Fruit fly (Drosophila melanogaster) whole organism, embryonic: ENCODE data around the gene CG32369.
A peak's percentile ranks its signal among the peaks of the same experiment; 100 is the strongest.

Experiments used
- Atf3 ChIP-seq: fragments of 200-800 bp; sonication (Bioruptor generic); optimal IDR thresholded peaks from 3 replicates; lab custom pipeline; 2016; ENCODE audit warnings: missing biosample characterization, missing genetic modification characterization
- CG10267 ChIP-seq: fragments of 200-800 bp; sonication (Bioruptor generic); optimal IDR thresholded peaks from 2 replicates; lab custom pipeline; 2018; ENCODE audit warnings: missing biosample characterization, mild to moderate bottlenecking, missing genetic modification characterization, moderate library complexity
- CG11085 ChIP-seq: fragments of 200-800 bp; sonication (Bioruptor generic); IDR thresholded peaks from 2 replicates; pipeline ENCODE4 v1.3.6; 2022; ENCODE audit warnings: missing biosample characterization, missing genetic modification characterization
- CG11398 ChIP-seq: fragments of 200-800 bp; sonication (Bioruptor generic); optimal IDR thresholded peaks from 2 replicates; lab custom pipeline; 2016; ENCODE audit warnings: missing biosample characterization, missing genetic modification characterization
- CG11504 ChIP-seq: fragments of 200-800 bp; sonication (Bioruptor generic); optimal IDR thresholded peaks from 3 replicates; lab custom pipeline; 2019; ENCODE audit warnings: missing biosample characterization, mild to moderate bottlenecking, missing genetic modification characterization, moderate library complexity
- CG11695 ChIP-seq: fragments of 200-800 bp; sonication (Bioruptor generic); IDR thresholded peaks from 3 replicates; pipeline ENCODE4 v1.3.6; 2022; ENCODE audit warnings: missing biosample characterization, missing genetic modification characterization
- CG1233 ChIP-seq: fragments of 200-800 bp; sonication (Bioruptor generic); optimal IDR thresholded peaks from 4 replicates; lab custom pipeline; 2018; ENCODE audit warnings: missing biosample characterization, mild to moderate bottlenecking, missing genetic modification characterization
- CG13123 ChIP-seq: fragments of 200-800 bp; sonication (Bioruptor generic); optimal IDR thresholded peaks from 2 replicates; lab custom pipeline; 2016; ENCODE audit warnings: missing biosample characterization, missing genetic modification characterization
- CG13624 ChIP-seq: fragments of 200-800 bp; sonication (Bioruptor generic); optimal IDR thresholded peaks from 2 replicates; lab custom pipeline; 2016; ENCODE audit warnings: missing biosample characterization, missing genetic modification characterization
- CG14014 ChIP-seq: fragments of 200-800 bp; sonication (Bioruptor generic); IDR thresholded peaks from 2 replicates; pipeline ENCODE4 v1.3.6; 2022; ENCODE audit warnings: missing biosample characterization, missing genetic modification characterization
- CG15696 ChIP-seq: fragments of 200-800 bp; sonication (Bioruptor generic); optimal IDR thresholded peaks from 2 replicates; lab custom pipeline; 2019; ENCODE audit warnings: missing biosample characterization, mild to moderate bottlenecking, missing genetic modification characterization, moderate library complexity
- CG17328 ChIP-seq: fragments of 200-800 bp; sonication (Bioruptor generic); IDR thresholded peaks from 2 replicates; pipeline ENCODE4 v1.3.6; 2022; ENCODE audit warnings: missing biosample characterization, missing genetic modification characterization
- CG32532 ChIP-seq: fragments of 200-800 bp; sonication (Bioruptor generic); IDR thresholded peaks from 2 replicates; pipeline ENCODE4 v1.3.6; 2022; ENCODE audit warnings: missing biosample characterization, missing genetic modification characterization
- CG33213 ChIP-seq: fragments of 200-800 bp; sonication (Bioruptor generic); optimal IDR thresholded peaks from 3 replicates; lab custom pipeline; 2016; ENCODE audit warnings: missing biosample characterization, missing genetic modification characterization
- CG5953 ChIP-seq: fragments of 200-800 bp; sonication (Bioruptor generic); IDR thresholded peaks from 2 replicates; pipeline ENCODE4 v1.3.6; 2022; ENCODE audit warnings: missing biosample characterization, missing genetic modification characterization
- CG6175 ChIP-seq: fragments of 200-800 bp; sonication (Bioruptor generic); IDR thresholded peaks from 3 replicates; pipeline ENCODE4 v1.3.6; 2022; ENCODE audit warnings: missing biosample characterization, missing genetic modification characterization
- CG6791 ChIP-seq: fragments of 200-800 bp; sonication (Bioruptor generic); IDR thresholded peaks from 3 replicates; pipeline ENCODE4 v1.3.6; 2022; ENCODE audit warnings: missing biosample characterization, missing genetic modification characterization; ENCODE audit not compliant: partially characterized antibody
- CG8359 ChIP-seq: fragments of 200-800 bp; sonication (Bioruptor generic); optimal IDR thresholded peaks from 2 replicates; lab custom pipeline; 2017; ENCODE audit warnings: missing biosample characterization, mild to moderate bottlenecking, missing genetic modification characterization, borderline replicate concordance
- Camta ChIP-seq: fragments of 200-800 bp; sonication (Bioruptor generic); optimal IDR thresholded peaks from 2 replicates; lab custom pipeline; 2016; ENCODE audit warnings: missing biosample characterization, missing genetic modification characterization
- CrebB ChIP-seq: fragments of 200-800 bp; sonication (Bioruptor generic); optimal IDR thresholded peaks from 3 replicates; lab custom pipeline; 2018; ENCODE audit warnings: missing biosample characterization, mild to moderate bottlenecking, missing genetic modification characterization
- Dip3 ChIP-seq: fragments of 200-800 bp; sonication (Bioruptor generic); optimal IDR thresholded peaks from 3 replicates; lab custom pipeline; 2016; ENCODE audit warnings: missing biosample characterization, missing genetic modification characterization
- ERR ChIP-seq: fragments of 200-800 bp; sonication (Bioruptor generic); optimal IDR thresholded peaks from 2 replicates; lab custom pipeline; 2016; ENCODE audit warnings: missing biosample characterization, missing genetic modification characterization
- Ets97D ChIP-seq: fragments of 200-800 bp; sonication (Bioruptor generic); optimal IDR thresholded peaks from 3 replicates; lab custom pipeline; 2016; ENCODE audit warnings: missing biosample characterization, missing genetic modification characterization
- H15 ChIP-seq: fragments of 200-800 bp; sonication (Bioruptor generic); IDR thresholded peaks from 3 replicates; pipeline ENCODE4 v1.3.6; 2022; ENCODE audit warnings: missing biosample characterization, missing genetic modification characterization
- HLHmδ ChIP-seq: fragments of 200-800 bp; sonication (Bioruptor generic); optimal IDR thresholded peaks from 2 replicates; lab custom pipeline; 2018; ENCODE audit warnings: missing biosample characterization, mild to moderate bottlenecking, missing genetic modification characterization, moderate library complexity
- Hand ChIP-seq: fragments of 200-800 bp; sonication (Bioruptor generic); optimal IDR thresholded peaks from 2 replicates; lab custom pipeline; 2017; ENCODE audit warnings: mild to moderate bottlenecking, missing biosample characterization, missing genetic modification reagents, missing genetic modification characterization
- Hmr ChIP-seq: fragments of 200-800 bp; sonication (Bioruptor generic); optimal IDR thresholded peaks from 3 replicates; lab custom pipeline; 2017; ENCODE audit warnings: mild to moderate bottlenecking, missing biosample characterization, missing genetic modification reagents, missing genetic modification characterization
- Myb ChIP-seq: fragments of 200-800 bp; sonication (Bioruptor generic); optimal IDR thresholded peaks from 2 replicates; lab custom pipeline; 2016; ENCODE audit warnings: missing biosample characterization, missing genetic modification characterization
- Optix ChIP-seq: fragments of 200-800 bp; sonication (Bioruptor generic); IDR thresholded peaks from 3 replicates; pipeline ENCODE4 v1.3.6; 2022; ENCODE audit warnings: missing biosample characterization, missing genetic modification characterization
- Rfx ChIP-seq: fragments of 200-800 bp; sonication (Bioruptor generic); IDR thresholded peaks from 2 replicates; pipeline ENCODE4 v1.3.6; 2022; ENCODE audit warnings: missing biosample characterization, missing genetic modification characterization
- Tbp ChIP-seq: fragments of >200 bp; optimal IDR thresholded peaks from 2 replicates; lab custom pipeline; 2018; ENCODE audit warnings: missing biosample characterization, missing genetic modification characterization
- Trl ChIP-seq, 3 experiments: fragments of >200 bp in 2 of 3; fragments of 200-800 bp in 1 of 3; sonication (Bioruptor generic) in 1 of 3; optimal IDR thresholded peaks; 2 replicates in 1 of 3; 3 replicates in 2 of 3; lab custom pipeline; 2016 to 2017; ENCODE audit warnings: missing biosample characterization in 1 of 3, missing genetic modification characterization in 1 of 3
- amos ChIP-seq: fragments of 200-800 bp; sonication (Bioruptor generic); IDR thresholded peaks from 2 replicates; pipeline ENCODE4 v1.3.6; 2022; ENCODE audit warnings: missing biosample characterization, missing genetic modification characterization; ENCODE audit not compliant: partially characterized antibody
- ase ChIP-seq: fragments of 200-800 bp; sonication (Bioruptor generic); IDR thresholded peaks from 3 replicates; pipeline ENCODE4 v1.3.6; 2022; ENCODE audit warnings: missing biosample characterization, missing genetic modification characterization
- bab2 ChIP-seq: fragments of 200-800 bp; sonication (Bioruptor generic); optimal IDR thresholded peaks from 2 replicates; lab custom pipeline; 2016; ENCODE audit warnings: missing biosample characterization, missing genetic modification characterization
- bigmax ChIP-seq: fragments of 200-800 bp; sonication (Bioruptor generic); optimal IDR thresholded peaks from 2 replicates; lab custom pipeline; 2018; ENCODE audit warnings: missing biosample characterization, mild to moderate bottlenecking, missing genetic modification characterization
- chif ChIP-seq, 2 experiments: fragments of 200-800 bp; sonication (Bioruptor generic); optimal IDR thresholded peaks; 3 replicates each; lab custom pipeline; 2016; ENCODE audit warnings: missing biosample characterization in 2 of 2, missing genetic modification characterization in 2 of 2
- emc ChIP-seq: fragments of 200-800 bp; sonication (Bioruptor generic); optimal IDR thresholded peaks from 2 replicates; lab custom pipeline; 2016; ENCODE audit warnings: missing biosample characterization, missing genetic modification characterization
- fd102C ChIP-seq: fragments of 200-800 bp; sonication (Bioruptor generic); optimal IDR thresholded peaks from 2 replicates; lab custom pipeline; 2018; ENCODE audit warnings: missing biosample characterization, mild to moderate bottlenecking, missing genetic modification characterization, moderate library complexity
- gsb-n ChIP-seq: fragments of 200-800 bp; sonication (Bioruptor generic); optimal IDR thresholded peaks from 3 replicates; lab custom pipeline; 2018; ENCODE audit warnings: missing biosample characterization, mild to moderate bottlenecking, missing genetic modification characterization
- h ChIP-seq: fragments of >200 bp; optimal IDR thresholded peaks from 2 replicates; lab custom pipeline; 2017
- her ChIP-seq: fragments of 200-800 bp; sonication (Bioruptor generic); optimal IDR thresholded peaks from 2 replicates; lab custom pipeline; 2016; ENCODE audit warnings: missing biosample characterization, missing genetic modification characterization
- knrl ChIP-seq: fragments of 200-800 bp; sonication (Bioruptor generic); IDR thresholded peaks from 3 replicates; pipeline ENCODE4 v1.3.6; 2022; ENCODE audit warnings: missing biosample characterization, missing genetic modification characterization; ENCODE audit not compliant: partially characterized antibody
- p53 ChIP-seq: fragments of 200-800 bp; sonication (Bioruptor generic); optimal IDR thresholded peaks from 2 replicates; lab custom pipeline; 2016; ENCODE audit warnings: missing biosample characterization, missing genetic modification characterization
- pb ChIP-seq: fragments of 200-800 bp; sonication (Bioruptor generic); optimal IDR thresholded peaks from 3 replicates; lab custom pipeline; 2016; ENCODE audit warnings: missing biosample characterization, missing genetic modification characterization
- phol ChIP-seq: fragments of 200-800 bp; sonication (Bioruptor generic); optimal IDR thresholded peaks from 3 replicates; lab custom pipeline; 2018; ENCODE audit warnings: missing biosample characterization, mild to moderate bottlenecking, missing genetic modification characterization, moderate library complexity
- slou ChIP-seq: fragments of 200-800 bp; sonication (Bioruptor generic); optimal IDR thresholded peaks from 3 replicates; lab custom pipeline; 2016; ENCODE audit warnings: missing biosample characterization, missing genetic modification characterization
- stwl ChIP-seq: fragments of 200-800 bp; sonication (Bioruptor generic); optimal IDR thresholded peaks from 3 replicates; lab custom pipeline; 2018; ENCODE audit warnings: missing biosample characterization, mild to moderate bottlenecking, missing genetic modification characterization, moderate library complexity
- wdn ChIP-seq: fragments of 200-800 bp; sonication (Bioruptor generic); IDR thresholded peaks from 2 replicates; pipeline ENCODE4 v1.3.6; 2022; ENCODE audit warnings: missing biosample characterization, missing genetic modification characterization

CG32369 gene

DNA sequence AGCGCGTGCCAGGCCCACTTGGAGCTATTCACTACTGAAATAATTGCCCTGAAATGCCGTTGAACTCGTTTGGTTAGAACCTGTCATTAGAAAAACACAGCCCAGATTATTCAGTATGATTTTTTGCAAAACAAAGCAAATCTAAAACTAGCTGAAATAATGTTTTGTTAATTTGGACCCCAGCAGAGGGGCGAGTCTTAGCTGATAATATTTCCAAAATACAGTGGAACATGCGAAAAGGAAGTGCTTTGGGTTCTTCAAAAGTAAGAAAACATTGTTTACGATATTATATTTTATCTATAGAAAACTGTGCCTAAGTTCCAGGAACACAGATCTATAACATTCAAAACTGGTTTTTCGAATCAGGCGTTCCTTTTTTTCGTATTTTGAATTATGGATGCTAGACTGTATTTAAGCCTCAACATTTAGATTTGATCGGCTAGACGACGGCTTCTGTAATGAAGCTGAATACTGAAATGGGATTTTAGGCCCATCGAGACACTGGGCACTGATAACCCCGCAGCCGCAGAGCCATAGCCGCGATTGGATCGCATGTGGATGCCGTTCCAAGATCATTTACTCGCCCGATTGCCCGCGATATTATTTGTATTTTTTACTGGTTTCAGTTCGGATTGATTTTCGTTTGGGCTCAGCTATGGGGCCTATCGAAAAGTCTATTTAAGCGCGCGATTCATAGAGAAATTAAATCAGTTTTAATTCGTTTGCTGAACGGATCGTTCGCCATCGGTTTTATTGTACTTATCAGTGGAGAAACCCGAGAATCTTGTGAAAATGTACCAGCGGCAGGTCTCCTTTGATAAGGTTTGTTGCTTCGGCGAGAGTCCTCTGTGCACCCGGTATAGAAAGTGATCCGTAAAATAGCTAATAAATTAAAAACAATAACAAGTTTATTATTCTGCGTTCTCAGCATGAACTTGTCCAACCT lies 49.5 kb downstream of the CG32369 start, which contains the start of gene Hn (continued):
- TF ChIP-seq knrl (GFP tag; lab: Robert Waterston, UW) (no peak), CG11695 (GFP tag; lab: Robert Waterston, UW) (no peak), h (no peak), CG6175 (GFP tag; lab: Robert Waterston, UW) (no peak), ase (GFP tag; lab: Robert Waterston, UW) (no peak), her (GFP tag; lab: Kevin White, UChicago) (no peak), ERR (GFP tag; lab: Kevin White, UChicago) (no peak), CG17328 (GFP tag; lab: Robert Waterston, UW) (no peak), phol (tag; lab: Kevin White, UChicago) (no peak), Hand (no peak), fd102C (GFP tag; lab: Kevin White, UChicago) (no peak), Hmr (peak; percentile 26), CG32532 (GFP tag; lab: Robert Waterston, UW) (peak; percentile 64; the same call in 1 of the 2 replicates), Camta (GFP tag; lab: Kevin White, UChicago) (no peak), CG13624 (GFP tag; lab: Kevin White, UChicago) (peak; percentile 18), CG13123 (no peak), Optix (no peak), H15 (GFP tag; lab: Robert Waterston, UW) (no peak), stwl (tag; lab: Kevin White, UChicago) (no peak), CG11504 (no peak), bab2 (GFP tag; lab: Kevin White, UChicago) (no peak), CrebB (no peak), CG33213 (GFP tag; lab: Kevin White, UChicago) (no peak), emc (no peak), Dip3 (GFP tag; lab: Kevin White, UChicago) (no peak), chif (GFP tag; optimal IDR thresholded peaks at IDR 0.05; lab: Kevin White, UChicago) (no peak), CG8359 (GFP tag; lab: Kevin White, UChicago) (no peak), wdn (no peak), bigmax (GFP tag; lab: Kevin White, UChicago) (no peak), slou (GFP tag; lab: Kevin White, UChicago) (no peak), CG11398 (GFP tag; lab: Kevin White, UChicago) (no peak), CG5953 (GFP tag; lab: Robert Waterston, UW) (no peak), CG10267 (no peak), CG11085 (GFP tag; lab: Robert Waterston, UW) (0 out of 2 replicates have a peak, but pooled peaks have one; percentile 29), p53 (GFP tag; lab: Kevin White, UChicago) (no peak), Myb (GFP tag; lab: Kevin White, UChicago) (peak; percentile 18), Tbp (GFP tag; lab: Kevin White, UChicago) (no peak), Rfx (GFP tag; lab: Robert Waterston, UW) (peak; percentile 69), amos (GFP tag; lab: Robert Waterston, UW) (no peak), HLHmδ (GFP tag; lab: Kevin White, UChicago) (no peak), Trl (optimal IDR thresholded peaks at IDR 0.05; lab: Kevin White, UChicago) (no peak), Trl (GFP tag; optimal IDR thresholded peaks at IDR 0.05; lab: Kevin White, UChicago) (no peak), Ets97D (no peak), gsb-n (tag; lab: Kevin White, UChicago) (no peak), CG6791 (GFP tag; lab: Robert Waterston, UW) (no peak), pb (GFP tag; lab: Kevin White, UChicago) (no peak), Atf3 (GFP tag; lab: Kevin White, UChicago) (no peak), CG14014 (GFP tag; lab: Robert Waterston, UW) (peak; percentile 22; the same call in 1 of the 2 replicates), CG1233 (GFP tag; lab: Kevin White, UChicago) (no peak), CG15696 (no peak)
